Fruit fly (Drosophila melanogaster) whole organism, embryonic: Measurements from ENCODE around the gene ppk17.

Source experiments
- Blimp-1 ChIP-seq: fragments of 200-800 bp; sonication (Bioruptor generic); optimal IDR thresholded peaks from 3 replicates; lab custom pipeline; 2018; ENCODE audit warnings: missing biosample characterization, missing genetic modification characterization, mild to moderate bottlenecking, moderate library complexity, missing genetic modification reagents
- CG10654 ChIP-seq: fragments of 200-800 bp; sonication (Bioruptor generic); optimal IDR thresholded peaks from 2 replicates; lab custom pipeline; 2016; ENCODE audit warnings: missing biosample characterization, missing genetic modification characterization
- CG10979 ChIP-seq: fragments of 200-800 bp; sonication (Bioruptor generic); optimal IDR thresholded peaks from 2 replicates; lab custom pipeline; 2018; ENCODE audit warnings: missing biosample characterization, mild to moderate bottlenecking, missing genetic modification characterization, moderate library complexity
- CG11093 ChIP-seq: fragments of 200-800 bp; sonication (Bioruptor generic); IDR thresholded peaks from 3 replicates; pipeline ENCODE4 v1.3.6; 2022; ENCODE audit warnings: missing biosample characterization, missing genetic modification characterization
- CG1233 ChIP-seq: fragments of 200-800 bp; sonication (Bioruptor generic); optimal IDR thresholded peaks from 4 replicates; lab custom pipeline; 2018; ENCODE audit warnings: missing biosample characterization, mild to moderate bottlenecking, missing genetic modification characterization
- CG13296 ChIP-seq: fragments of 200-800 bp; sonication (Bioruptor generic); optimal IDR thresholded peaks from 3 replicates; lab custom pipeline; 2018; ENCODE audit warnings: missing biosample characterization, mild to moderate bottlenecking, missing genetic modification characterization
- CG13894 ChIP-seq: fragments of 200-800 bp; sonication (Bioruptor generic); optimal IDR thresholded peaks from 3 replicates; lab custom pipeline; 2018; ENCODE audit warnings: missing biosample characterization, mild to moderate bottlenecking, missing genetic modification characterization, moderate library complexity
- CG1647 ChIP-seq: fragments of 200-800 bp; sonication (Bioruptor generic); optimal IDR thresholded peaks from 3 replicates; lab custom pipeline; 2016; ENCODE audit warnings: missing biosample characterization, missing genetic modification characterization
- CG17359 ChIP-seq: fragments of 200-800 bp; sonication (Bioruptor generic); optimal IDR thresholded peaks from 3 replicates; lab custom pipeline; 2018; ENCODE audit warnings: missing biosample characterization, mild to moderate bottlenecking, missing genetic modification characterization, moderate library complexity
- CG18599 ChIP-seq: fragments of 200-800 bp; sonication (Bioruptor generic); optimal IDR thresholded peaks from 3 replicates; lab custom pipeline; 2017; ENCODE audit warnings: missing biosample characterization, missing genetic modification characterization, mild to moderate bottlenecking, moderate library complexity, missing genetic modification reagents
- CG2678 ChIP-seq: fragments of 200-800 bp; sonication (Bioruptor generic); optimal IDR thresholded peaks from 3 replicates; lab custom pipeline; 2019; ENCODE audit warnings: missing biosample characterization, mild to moderate bottlenecking, missing genetic modification characterization, moderate library complexity
- CG32532 ChIP-seq: fragments of 200-800 bp; sonication (Bioruptor generic); IDR thresholded peaks from 2 replicates; pipeline ENCODE4 v1.3.6; 2022; ENCODE audit warnings: missing biosample characterization, missing genetic modification characterization
- CG32772 ChIP-seq: fragments of 200-800 bp; sonication (Bioruptor generic); IDR thresholded peaks from 2 replicates; pipeline ENCODE4 v1.3.6; 2022; ENCODE audit warnings: missing biosample characterization, missing genetic modification characterization
- CG3281 ChIP-seq: fragments of 200-800 bp; sonication (Bioruptor generic); optimal IDR thresholded peaks from 3 replicates; lab custom pipeline; 2017; ENCODE audit warnings: missing biosample characterization, mild to moderate bottlenecking, missing genetic modification characterization
- CG34422 ChIP-seq: fragments of 200-800 bp; sonication (Bioruptor generic); IDR thresholded peaks from 3 replicates; pipeline ENCODE4 v1.3.6; 2022; ENCODE audit warnings: missing biosample characterization, missing genetic modification characterization
- CG4730 ChIP-seq: fragments of 200-800 bp; sonication (Bioruptor generic); IDR thresholded peaks from 2 replicates; pipeline ENCODE4 v1.3.6; 2022; ENCODE audit warnings: missing biosample characterization, missing genetic modification characterization
- CG6689 ChIP-seq: fragments of 200-800 bp; sonication (Bioruptor generic); IDR thresholded peaks from 2 replicates; pipeline ENCODE4 v1.3.6; 2022; ENCODE audit warnings: missing biosample characterization, missing genetic modification characterization
- CG7372 ChIP-seq: fragments of 200-800 bp; sonication (Bioruptor generic); IDR thresholded peaks from 2 replicates; pipeline ENCODE4 v1.3.6; 2022; ENCODE audit warnings: missing biosample characterization, missing genetic modification characterization
- CrebB ChIP-seq: fragments of 200-800 bp; sonication (Bioruptor generic); optimal IDR thresholded peaks from 3 replicates; lab custom pipeline; 2018; ENCODE audit warnings: missing biosample characterization, mild to moderate bottlenecking, missing genetic modification characterization
- Drgx ChIP-seq: fragments of 200-800 bp; sonication (Bioruptor generic); IDR thresholded peaks from 2 replicates; pipeline ENCODE4 v1.3.6; 2022; ENCODE audit warnings: missing biosample characterization, missing genetic modification characterization
- Fer1 ChIP-seq: fragments of 200-800 bp; sonication (Bioruptor generic); optimal IDR thresholded peaks from 2 replicates; lab custom pipeline; 2017; ENCODE audit warnings: missing biosample characterization, mild to moderate bottlenecking, missing genetic modification characterization
- Fer3 ChIP-seq: fragments of 200-800 bp; sonication (Bioruptor generic); optimal IDR thresholded peaks from 2 replicates; lab custom pipeline; 2018; ENCODE audit warnings: missing biosample characterization, mild to moderate bottlenecking, missing genetic modification characterization, moderate library complexity
- Hey ChIP-seq: fragments of 200-800 bp; sonication (Bioruptor generic); optimal IDR thresholded peaks from 3 replicates; lab custom pipeline; 2018; ENCODE audit warnings: missing biosample characterization, mild to moderate bottlenecking, missing genetic modification characterization
- Med ChIP-seq: fragments of 200-800 bp; sonication (Bioruptor generic); peaks from one replicate; lab custom pipeline; 2016; ENCODE audit warnings: missing biosample characterization, missing genetic modification characterization, mild to moderate bottlenecking, inconsistent platforms, moderate library complexity
- Nf-YC ChIP-seq: fragments of 200-800 bp; optimal IDR thresholded peaks from 3 replicates; lab custom pipeline; 2019; ENCODE audit warnings: missing biosample characterization, mild to moderate bottlenecking, missing genetic modification characterization, moderate library complexity
- Sox100B ChIP-seq: fragments of 200-800 bp; sonication (Bioruptor generic); optimal IDR thresholded peaks from 3 replicates; lab custom pipeline; 2018; ENCODE audit warnings: missing biosample characterization, mild to moderate bottlenecking, missing genetic modification characterization
- Xrp1 ChIP-seq: fragments of 200-800 bp; sonication (Bioruptor generic); IDR thresholded peaks from 2 replicates; pipeline ENCODE4 v1.3.6; 2022; ENCODE audit warnings: missing biosample characterization, missing genetic modification characterization
- YL-1 ChIP-seq: fragments of 200-800 bp; sonication (Bioruptor generic); optimal IDR thresholded peaks from 3 replicates; lab custom pipeline; 2017; ENCODE audit warnings: missing biosample characterization, mild to moderate bottlenecking, missing genetic modification characterization
- abd-A ChIP-seq: fragments of 200-800 bp; sonication (Bioruptor generic); optimal IDR thresholded peaks from 3 replicates; lab custom pipeline; 2019; ENCODE audit warnings: missing biosample characterization, mild to moderate bottlenecking, missing genetic modification characterization, moderate library complexity
- crol ChIP-seq: fragments of 200-800 bp; sonication (Bioruptor generic); IDR thresholded peaks from 2 replicates; pipeline ENCODE4 v1.3.6; 2022; ENCODE audit warnings: missing biosample characterization, missing genetic modification characterization
- dmrt99B ChIP-seq: fragments of 200-800 bp; sonication (Bioruptor generic); optimal IDR thresholded peaks from 2 replicates; lab custom pipeline; 2018; ENCODE audit warnings: missing biosample characterization, mild to moderate bottlenecking, missing genetic modification characterization, moderate library complexity
- gem ChIP-seq: fragments of 200-800 bp; sonication (Bioruptor generic); optimal IDR thresholded peaks from 2 replicates; lab custom pipeline; 2019; ENCODE audit warnings: missing biosample characterization, mild to moderate bottlenecking, missing genetic modification characterization, moderate library complexity
- grau ChIP-seq: fragments of 200-800 bp; optimal IDR thresholded peaks from 3 replicates; lab custom pipeline; 2019; ENCODE audit warnings: missing biosample characterization, mild to moderate bottlenecking, missing genetic modification characterization, moderate library complexity
- gsb-n ChIP-seq: fragments of 200-800 bp; sonication (Bioruptor generic); optimal IDR thresholded peaks from 3 replicates; lab custom pipeline; 2018; ENCODE audit warnings: missing biosample characterization, mild to moderate bottlenecking, missing genetic modification characterization
- lab ChIP-seq: fragments of 200-800 bp; sonication (Bioruptor generic); optimal IDR thresholded peaks from 3 replicates; lab custom pipeline; 2017; ENCODE audit warnings: missing biosample characterization, missing genetic modification characterization, mild to moderate bottlenecking, moderate library complexity, missing genetic modification reagents
- nerfin-1 ChIP-seq: fragments of 200-800 bp; sonication (Bioruptor generic); optimal IDR thresholded peaks from 3 replicates; lab custom pipeline; 2019; ENCODE audit warnings: missing biosample characterization, mild to moderate bottlenecking, missing genetic modification characterization, moderate library complexity
- pan ChIP-seq, 4 experiments: fragments of >200 bp in 3 of 4; fragments of 200-800 bp in 1 of 4; sonication (Bioruptor generic) in 1 of 4; optimal IDR thresholded peaks in 3 of 4; IDR thresholded peaks in 1 of 4; 2 replicates each; pipeline versions ENCODE4 v1.3.6 to Lab custom; 2017 to 2022; ENCODE audit warnings: missing biosample characterization in 2 of 4, missing genetic modification characterization in 2 of 4, mixed read lengths in 1 of 4
- phol ChIP-seq: fragments of 200-800 bp; sonication (Bioruptor generic); optimal IDR thresholded peaks from 3 replicates; lab custom pipeline; 2018; ENCODE audit warnings: missing biosample characterization, mild to moderate bottlenecking, missing genetic modification characterization, moderate library complexity
- prd ChIP-seq, 3 experiments: fragments of >200 bp in 2 of 3; fragments of 200-800 bp in 1 of 3; sonication (Bioruptor generic) in 1 of 3; optimal IDR thresholded peaks in 2 of 3; IDR thresholded peaks in 1 of 3; 2 replicates in 2 of 3; 3 replicates in 1 of 3; pipeline versions ENCODE4 v1.3.6 to Lab custom; 2017 to 2022; ENCODE audit warnings: missing biosample characterization in 1 of 3, missing genetic modification characterization in 1 of 3
- scrt ChIP-seq: fragments of 200-800 bp; sonication (Bioruptor generic); optimal IDR thresholded peaks from 2 replicates; lab custom pipeline; 2018; ENCODE audit warnings: missing biosample characterization, mild to moderate bottlenecking, missing genetic modification characterization, moderate library complexity
- sens ChIP-seq: fragments of 200-800 bp; sonication (Bioruptor generic); peaks from one replicate; lab custom pipeline; 2016; ENCODE audit warnings: missing biosample characterization, missing genetic modification characterization
- sr ChIP-seq: fragments of 200-800 bp; sonication (Bioruptor generic); IDR thresholded peaks from 3 replicates; pipeline ENCODE4 v1.3.6; 2022; ENCODE audit warnings: missing biosample characterization, missing genetic modification characterization
- tap ChIP-seq: fragments of 200-800 bp; optimal IDR thresholded peaks from 3 replicates; lab custom pipeline; 2019; ENCODE audit warnings: missing biosample characterization, mild to moderate bottlenecking, missing genetic modification characterization, moderate library complexity
- ttk ChIP-seq: fragments of 200-800 bp; sonication (Bioruptor generic); IDR thresholded peaks from 2 replicates; pipeline ENCODE4 v2.1.2; 2022; ENCODE audit warnings: missing biosample characterization, missing genetic modification characterization

Gene ppk17

dm6 chr2L:16718446-16719173 is 41.7 kb downstream of the ppk17 start (continued):
- TF ChIP-seq Fer1 (GFP tag; lab: Kevin White, UChicago) (no peak), CG3281 (GFP tag; lab: Kevin White, UChicago) (no peak), Xrp1 (GFP tag; lab: Robert Waterston, UW) (peak; percentile 31; the same call in 1 of the 2 replicates)

dm6 chr2L:16716771-16717170 is 43.6 kb downstream of the ppk17 start:
- TF ChIP-seq Drgx (GFP tag; lab: Robert Waterston, UW) (0 out of 2 replicates have a peak, but pooled peaks have one; percentile 8), grau (tag; lab: Kevin White, UChicago) (peak; percentile 10), Nf-YC (peak; percentile 19), nerfin-1 (tag; lab: Kevin White, UChicago) (no peak), Sox100B (GFP tag; lab: Kevin White, UChicago) (peak; percentile 30), Fer3 (peak; percentile 44), CrebB (no peak), CG1233 (GFP tag; lab: Kevin White, UChicago) (peak; percentile 12), gsb-n (tag; lab: Kevin White, UChicago) (no peak), prd (optimal IDR thresholded peaks at IDR 0.05; lab: Kevin White, UChicago) (no peak), prd (GFP tag; IDR thresholded peaks at IDR 0.05; lab: Robert Waterston, UW) (peak; percentile 44; the same call in 1 of the 3 replicates), tap (tag; lab: Kevin White, UChicago) (peak; percentile 54), scrt (GFP tag; lab: Kevin White, UChicago) (peak; percentile 40), Xrp1 (GFP tag; lab: Robert Waterston, UW) (peak; percentile 39; the same call in 1 of the 2 replicates), CG4730 (GFP tag; lab: Robert Waterston, UW) (peak; percentile 38; the same call in 1 of the 2 replicates), dmrt99B (tag; lab: Kevin White, UChicago) (peak; percentile 58), CG10654 (GFP tag; lab: Kevin White, UChicago) (peak; percentile 11), Med (peak; percentile 3), sens (peak; percentile 74), crol (GFP tag; lab: Robert Waterston, UW) (peak; percentile 81), CG7372 (GFP tag; lab: Robert Waterston, UW) (peak; percentile 13; the same call in 1 of the 2 replicates), sr (GFP tag; lab: Robert Waterston, UW) (no peak), phol (peak; percentile 51), CG32532 (GFP tag; lab: Robert Waterston, UW) (peak; percentile 21; the same call in 1 of the 2 replicates), CG6689 (peak; percentile 49; the same call in 1 of the 2 replicates), Blimp-1 (GFP tag; lab: Kevin White, UChicago) (peak; percentile 56), CG1647 (GFP tag; lab: Kevin White, UChicago) (no peak), CG3281 (GFP tag; lab: Kevin White, UChicago) (peak; percentile 53), CG2678 (peak; percentile 70), gem (peak; percentile 37), abd-A (tag; lab: Kevin White, UChicago) (peak; percentile 67), ttk (GFP tag; lab: Robert Waterston, UW) (peak; percentile 41), CG17359 (peak; percentile 70), CG32772 (peak; percentile 63; the same call in 1 of the 2 replicates), YL-1 (no peak), pan (optimal IDR thresholded peaks at IDR 0.05; lab: Kevin White, UChicago) (no peak), pan (GFP tag; optimal IDR thresholded peaks at IDR 0.05 in 1 of 2, IDR thresholded peaks at IDR 0.05 in 1 of 2) (peak in 1 of 2 experiments; percentile 63), Fer1 (GFP tag; lab: Kevin White, UChicago) (peak; percentile 34), CG10979 (tag; lab: Kevin White, UChicago) (no peak), lab (GFP tag; lab: Kevin White, UChicago) (peak; percentile 69), Hey (tag; lab: Kevin White, UChicago) (no peak), CG18599 (GFP tag; lab: Kevin White, UChicago) (peak; percentile 72), CG13894 (tag; lab: Kevin White, UChicago) (peak; percentile 76), CG34422 (GFP tag; lab: Robert Waterston, UW) (0 out of 3 replicates have a peak, but pooled peaks have one; percentile 34), CG13296 (GFP tag; lab: Kevin White, UChicago) (peak; percentile 30), CG11093 (no peak)
